Worm (Caenorhabditis elegans) whole organism, young adult: Measurements from ENCODE around the gene C18E9.7.

Experiments
- F55B11.4 ChIP-seq: sonication (generic microtip); optimal IDR thresholded peaks from 2 replicates; lab custom pipeline; 2016; ENCODE audit warnings: missing compliant biosample characterization, missing genetic modification characterization, borderline replicate concordance; ENCODE audit not compliant: insufficient read depth
- Y56A3A.18 ChIP-seq: fragments of 200-800 bp; sonication (Bioruptor generic); IDR thresholded peaks from 2 replicates; pipeline ENCODE4 v1.3.6; 2022; ENCODE audit warnings: missing genetic modification reagents, missing genetic modification characterization, missing compliant biosample characterization
- cebp-1 ChIP-seq, 2 experiments: fragments of 200-800 bp in 1 of 2; sonication (Bioruptor generic) in 1 of 2; sonication (generic microtip) in 1 of 2; IDR thresholded peaks in 1 of 2; optimal IDR thresholded peaks in 1 of 2; 2 replicates each; pipeline versions ENCODE4 v1.3.6 to Lab custom; 2017 to 2022; ENCODE audit warnings: missing compliant biosample characterization in 2 of 2, missing genetic modification characterization in 2 of 2, mild to moderate bottlenecking in 1 of 2, missing genetic modification reagents in 1 of 2, moderate library complexity in 1 of 2
- ceh-40 ChIP-seq: fragments of 200-800 bp; sonication (Bioruptor generic); IDR thresholded peaks from 2 replicates; pipeline ENCODE4 v1.3.6; 2022; ENCODE audit warnings: missing genetic modification characterization, missing compliant biosample characterization
- ceh-79 ChIP-seq: sonication (generic microtip); optimal IDR thresholded peaks from 2 replicates; lab custom pipeline; 2017; ENCODE audit warnings: mild to moderate bottlenecking, missing genetic modification characterization, missing compliant biosample characterization
- egl-44 ChIP-seq: fragments of 200-800 bp; sonication (Bioruptor generic); IDR thresholded peaks from 2 replicates; pipeline ENCODE4 v1.3.6; 2022; ENCODE audit warnings: missing genetic modification reagents, missing genetic modification characterization, missing compliant biosample characterization
- egrh-3 ChIP-seq: fragments of 200-800 bp; sonication (Bioruptor generic); IDR thresholded peaks from 2 replicates; pipeline ENCODE4 v1.3.6; 2022; ENCODE audit warnings: missing genetic modification reagents, missing genetic modification characterization, missing compliant biosample characterization
- hmg-1.2 ChIP-seq: fragments of 200-800 bp; sonication (Bioruptor generic); IDR thresholded peaks from 2 replicates; pipeline ENCODE4 v1.3.6; 2022; ENCODE audit warnings: missing genetic modification reagents, missing genetic modification characterization, missing compliant biosample characterization
- hmg-20 ChIP-seq: fragments of 200-800 bp; sonication (Bioruptor generic); IDR thresholded peaks from 2 replicates; pipeline ENCODE4 v1.3.6; 2022; ENCODE audit warnings: missing genetic modification reagents, missing genetic modification characterization, missing compliant biosample characterization
- let-526 ChIP-seq: fragments of 200-800 bp; sonication (Bioruptor generic); IDR thresholded peaks from 2 replicates; pipeline ENCODE4 v1.3.6; 2022; ENCODE audit warnings: missing genetic modification reagents, missing genetic modification characterization, missing compliant biosample characterization
- lsy-27 ChIP-seq: sonication (generic microtip); optimal IDR thresholded peaks from 2 replicates; lab custom pipeline; 2017; ENCODE audit warnings: missing genetic modification characterization, mild to moderate bottlenecking, missing compliant biosample characterization, antibody characterized with exemption, missing genotype, borderline replicate concordance; ENCODE audit not compliant: insufficient read depth
- pbrm-1 ChIP-seq: fragments of 200-800 bp; sonication (Bioruptor generic); IDR thresholded peaks from 2 replicates; pipeline ENCODE4 v1.3.6; 2022; ENCODE audit warnings: missing genetic modification reagents, missing genetic modification characterization, missing compliant biosample characterization
- ztf-6 ChIP-seq: fragments of 200-800 bp; sonication (Bioruptor generic); IDR thresholded peaks from 2 replicates; pipeline ENCODE4 v1.3.6; 2022; ENCODE audit warnings: missing genetic modification reagents, missing genetic modification characterization, missing compliant biosample characterization

DNA sequence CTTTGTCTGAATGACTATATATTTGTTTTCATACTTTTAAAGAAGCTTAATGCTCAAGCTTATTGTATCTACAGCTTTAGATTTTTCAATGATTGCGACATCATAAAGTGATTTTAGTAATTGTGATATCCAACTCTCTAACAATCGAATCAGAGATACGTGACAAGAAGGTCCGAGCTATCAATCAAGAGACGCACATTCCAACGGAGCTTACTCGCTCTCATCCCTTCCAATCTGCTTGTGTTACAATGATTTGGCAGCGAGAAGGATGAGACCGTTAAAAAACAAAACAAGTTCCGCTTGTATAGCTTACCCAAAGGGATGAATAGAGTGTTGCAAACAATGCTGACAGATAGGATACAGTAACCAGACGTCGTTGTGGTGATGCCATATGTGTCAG, 21.1 kb downstream of the C18E9.7 start:
- TF ChIP-seq hmg-20 (GFP tag; lab: Robert Waterston, UW) (no peak), egl-44 (GFP tag; lab: Robert Waterston, UW) (no peak), ceh-40 (GFP tag; lab: Robert Waterston, UW) (no peak), hmg-1.2 (GFP tag; lab: Robert Waterston, UW) (no peak), let-526 (GFP tag; lab: Robert Waterston, UW) (no peak), pbrm-1 (no peak), lsy-27 (no peak), egrh-3 (GFP tag; lab: Robert Waterston, UW) (no peak), F55B11.4 (tag; lab: Kevin White, UChicago) (no peak), ceh-79 (no peak), cebp-1 (GFP tag; IDR thresholded peaks at IDR 0.05; lab: Robert Waterston, UW) (no peak), cebp-1 (tag; optimal IDR thresholded peaks at IDR 0.05; lab: Kevin White, UChicago) (no peak), Y56A3A.18 (no peak), ztf-6 (GFP tag; lab: Robert Waterston, UW) (no peak)
